Worm (Caenorhabditis elegans): ENCODE measurements around the gene istr-1.

istr-1 gene

DNA sequence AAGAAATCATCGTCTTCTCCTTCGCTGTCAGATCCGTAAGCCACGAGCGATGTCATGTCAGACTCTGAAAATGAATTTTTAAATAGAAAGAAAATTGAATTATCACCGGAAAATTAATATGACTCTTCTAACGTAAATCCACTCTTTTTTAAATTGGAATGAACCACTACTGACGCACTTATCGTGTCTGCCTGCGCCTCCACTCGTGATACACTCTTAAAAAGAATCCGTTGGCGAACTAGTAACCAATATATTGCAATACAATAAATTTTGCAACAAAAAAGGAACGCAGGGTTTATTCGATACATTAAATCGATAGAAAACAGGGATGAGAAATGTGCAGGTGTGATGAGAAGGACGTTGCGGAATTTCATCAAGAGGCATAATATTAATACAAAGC lies 38.2 kb upstream of the istr-1 start, which contains the start of gene ccch-3 (continued):
- TF ChIP-seq spr-3 (GFP tag; optimal IDR thresholded peaks at IDR 0.05) (no peak), arid-1 (GFP tag; conservative IDR thresholded peaks at IDR 0.05) (0 out of 2 replicates have a peak, but pooled peaks have one; percentile 17), lin-38 (GFP tag; IDR thresholded peaks at IDR 0.05) (peak; percentile 77), aha-1 (tag) (no peak), ZK546.5 (tag; optimal IDR thresholded peaks at IDR 0.05) (no peak), nhr-11 (tag; optimal IDR thresholded peaks at IDR 0.05) (peak; percentile 51), hlh-11 (tag; optimal IDR thresholded peaks at IDR 0.05) (peak; percentile 50), ceh-20 (GFP tag; IDR thresholded peaks at IDR 0.05) (no peak), sdz-12 (GFP tag; optimal IDR thresholded peaks at IDR 0.05) (no peak), tra-1 (GFP tag; IDR thresholded peaks at IDR 0.05) (no peak), set-16 (GFP tag; IDR thresholded peaks at IDR 0.05) (no peak), vab-7 (GFP tag; IDR thresholded peaks at IDR 0.05) (no peak), lin-13 (GFP tag; optimal IDR thresholded peaks at IDR 0.05) (no peak), aly-2 (tag; optimal IDR thresholded peaks at IDR 0.05) (no peak), daf-12 (tag; optimal IDR thresholded peaks at IDR 0.05) (no peak), dmd-9 (GFP tag; IDR thresholded peaks at IDR 0.05) (no peak), nhr-42 (GFP tag; IDR thresholded peaks at IDR 0.05) (no peak), spr-1 (tag; optimal IDR thresholded peaks at IDR 0.05) (no peak), dpl-1 (GFP tag; optimal IDR thresholded peaks at IDR 0.05) (peak; percentile 70), nhr-41 (GFP tag; IDR thresholded peaks at IDR 0.05) (no peak), F44E2.7 (GFP tag; IDR thresholded peaks at IDR 0.05) (no peak), mep-1 (tag; optimal IDR thresholded peaks at IDR 0.05) (peak; percentile 78), snpc-1.2 (GFP tag; IDR thresholded peaks at IDR 0.05) (peak; percentile 63; the same call in 1 of the 2 replicates), nhr-25 (tag; optimal IDR thresholded peaks at IDR 0.05; ENCODE audit: borderline replicate concordance, insufficient read depth) (peak; percentile 69), ceh-32 (tag; optimal IDR thresholded peaks at IDR 0.05; ENCODE audit: poor library complexity) (no peak), attf-4 (tag; optimal IDR thresholded peaks at IDR 0.05) (no peak), ZK337.2 (GFP tag; IDR thresholded peaks at IDR 0.05) (no peak), ceh-44 (GFP tag; IDR thresholded peaks at IDR 0.05) (no peak), mdl-1 (tag; optimal IDR thresholded peaks at IDR 0.05) (peak in 1 of 2 experiments; percentile 7), rbr-2 (tag; optimal IDR thresholded peaks at IDR 0.05) (peak; percentile 70), mxl-3 (GFP tag; optimal IDR thresholded peaks at IDR 0.05) (peak; percentile 33), nhr-6 (tag; optimal IDR thresholded peaks at IDR 0.05) (peak; percentile 94), egl-43 (GFP tag; IDR thresholded peaks at IDR 0.05) (no peak), ces-1 (GFP tag; optimal IDR thresholded peaks at IDR 0.05) (no peak)

DNA sequence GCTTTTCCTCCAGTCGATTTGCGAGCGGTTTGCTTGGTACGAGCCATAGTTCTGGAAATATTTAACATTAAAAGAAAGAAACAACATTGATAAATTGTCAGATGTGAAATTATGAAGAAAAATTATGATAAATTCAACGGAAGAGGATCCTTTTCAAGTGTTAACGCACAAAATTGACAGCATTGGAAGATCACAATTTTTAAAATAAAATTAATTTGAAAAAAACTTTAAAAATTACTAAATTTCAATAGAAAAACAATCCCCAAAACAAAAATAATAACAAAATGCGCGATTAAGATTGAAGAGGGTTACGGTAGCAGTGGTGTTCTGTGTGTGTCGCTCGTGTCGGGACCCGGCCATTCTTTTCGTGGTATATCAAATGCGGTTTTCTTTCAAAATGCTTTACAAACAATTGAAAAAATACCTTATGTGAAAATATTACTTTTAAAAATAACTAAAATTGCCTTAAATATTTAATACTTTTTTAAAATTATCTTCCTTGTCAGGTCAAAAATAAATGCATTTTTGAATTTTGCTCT lies 37.3 kb upstream of the istr-1 start, which contains the start of gene his-74:
TSS of gene his-74 (minus strand) at position 51 of the 539 bp plus-strand sequence.
- TF ChIP-seq lsy-2 (tag; optimal IDR thresholded peaks at IDR 0.05) (peak in 1 of 2 experiments; percentile 40), unc-39 (tag; optimal IDR thresholded peaks at IDR 0.05) (no peak), zip-2 (tag; optimal IDR thresholded peaks at IDR 0.05) (no peak), mep-1 (tag; optimal IDR thresholded peaks at IDR 0.05) (no peak), unc-130 (GFP tag; optimal IDR thresholded peaks at IDR 0.05) (peak; percentile 10)

DNA sequence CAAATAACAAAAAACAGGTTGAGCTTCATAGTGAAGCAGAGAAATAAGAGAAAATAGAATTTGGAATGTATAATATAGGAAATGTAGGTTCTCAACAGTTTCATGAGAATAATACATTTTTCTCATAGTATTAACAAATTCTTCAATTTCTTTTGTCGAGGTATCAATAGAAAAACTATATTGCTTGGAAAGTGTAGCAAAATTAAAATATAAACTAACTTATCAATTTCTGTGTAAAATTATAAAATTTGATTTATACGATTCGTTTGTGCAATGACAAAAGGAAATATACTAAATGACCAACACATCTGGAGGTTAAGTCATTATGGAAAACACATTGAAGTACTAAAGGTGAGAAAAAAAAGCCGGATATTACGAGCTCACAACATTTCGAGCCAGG lies 36.0 kb upstream of the istr-1 start, which contains the start of gene W05B10.3:
TSS of gene W05B10.3 (minus strand) at position 101 of the 400 bp plus-strand sequence.
- peak in 1 of 2 experiments; percentile 79 for TF ChIP-seq unc-62 (GFP tag; optimal IDR thresholded peaks at IDR 0.05 in 1 of 2)
- TF ChIP-seq unc-62 (tag; optimal IDR thresholded peaks at IDR 0.05) = no peak
- no peak for TF ChIP-seq R02D3.7 (tag; optimal IDR thresholded peaks at IDR 0.05)
- no peak for TF ChIP-seq aly-2 (tag; optimal IDR thresholded peaks at IDR 0.05)
- no peak for TF ChIP-seq hlh-30 (tag; optimal IDR thresholded peaks at IDR 0.05; ENCODE audit: insufficient read depth)
